Worm (Caenorhabditis elegans) whole organism, young adult: Measurements from ENCODE around the gene npr-2.

Source experiments
- F22D6.2 ChIP-seq: sonication (generic microtip); optimal IDR thresholded peaks from 2 replicates; lab custom pipeline; 2016; ENCODE audit warnings: mild to moderate bottlenecking, missing genetic modification characterization, missing compliant biosample characterization
- F23B12.7 ChIP-seq: sonication (generic microtip); optimal IDR thresholded peaks from 2 replicates; lab custom pipeline; 2017; ENCODE audit warnings: missing genetic modification characterization, mild to moderate bottlenecking, missing compliant biosample characterization, antibody characterized with exemption, moderate library complexity; ENCODE audit not compliant: insufficient read depth
- F37B4.10 ChIP-seq: fragments of 200-800 bp; sonication (Bioruptor generic); IDR thresholded peaks from 2 replicates; pipeline ENCODE4 v1.3.6; 2022; ENCODE audit warnings: missing genetic modification characterization, missing compliant biosample characterization
- K12H6.12 ChIP-seq: fragments of 200-800 bp; sonication (Bioruptor generic); optimal IDR thresholded peaks from 2 replicates; lab custom pipeline; 2018; ENCODE audit warnings: mild to moderate bottlenecking, missing genetic modification characterization, missing compliant biosample characterization
- ama-1 ChIP-seq, 3 experiments: fragments of 150-350 bp in 1 of 3; sonication (generic microtip) in 2 of 3; optimal IDR thresholded peaks; 2 replicates each; lab custom pipeline; 2014 to 2018; ENCODE audit warnings: missing biosample characterization in 2 of 3, missing genetic modification characterization in 2 of 3, missing genetic modification reagents in 2 of 3
- attf-3 ChIP-seq: fragments of 200-800 bp; sonication (Bioruptor generic); conservative IDR thresholded peaks from 2 replicates; pipeline ENCODE4 v1.3.6; 2022; ENCODE audit warnings: missing genetic modification reagents, missing genetic modification characterization, missing compliant biosample characterization
- dpl-1 ChIP-seq: fragments of 150-350 bp; optimal IDR thresholded peaks from 2 replicates; lab custom pipeline; 2014; ENCODE audit warnings: missing biosample characterization, missing genetic modification reagents, missing genetic modification characterization
- egrh-3 ChIP-seq: fragments of 200-800 bp; sonication (Bioruptor generic); IDR thresholded peaks from 2 replicates; pipeline ENCODE4 v1.3.6; 2022; ENCODE audit warnings: missing genetic modification reagents, missing genetic modification characterization, missing compliant biosample characterization
- mxl-1 ChIP-seq: sonication (generic microtip); optimal IDR thresholded peaks from 2 replicates; lab custom pipeline; 2016; ENCODE audit warnings: missing genetic modification characterization, missing compliant biosample characterization
- nfya-1 ChIP-seq: sonication (generic microtip); optimal IDR thresholded peaks from 2 replicates; lab custom pipeline; 2017; ENCODE audit warnings: antibody characterized with exemption, missing compliant biosample characterization, missing genetic modification characterization, borderline replicate concordance; ENCODE audit not compliant: insufficient read depth
- nhr-179 ChIP-seq: sonication (generic microtip); optimal IDR thresholded peaks from 2 replicates; lab custom pipeline; 2016; ENCODE audit warnings: mild to moderate bottlenecking, missing genetic modification characterization, missing compliant biosample characterization
- snpc-4 ChIP-seq, 5 experiments: fragments of 150-350 bp in 1 of 5; sonication (generic microtip) in 4 of 5; optimal IDR thresholded peaks; 2 replicates each; lab custom pipeline; 2014 to 2018; ENCODE audit warnings: missing genetic modification characterization in 5 of 5, missing biosample characterization in 3 of 5, antibody characterized with exemption in 2 of 5, mild to moderate bottlenecking in 2 of 5, missing compliant biosample characterization in 2 of 5, missing genotype in 2 of 5, moderate library complexity in 2 of 5, missing genetic modification reagents in 1 of 5
- unc-130 ChIP-seq: sonication (generic microtip); optimal IDR thresholded peaks from 2 replicates; lab custom pipeline; 2016; ENCODE audit warnings: missing genetic modification reagents, missing genetic modification characterization, missing compliant biosample characterization
- ztf-6 ChIP-seq: fragments of 200-800 bp; sonication (Bioruptor generic); IDR thresholded peaks from 2 replicates; pipeline ENCODE4 v1.3.6; 2022; ENCODE audit warnings: missing genetic modification reagents, missing genetic modification characterization, missing compliant biosample characterization

DNA sequence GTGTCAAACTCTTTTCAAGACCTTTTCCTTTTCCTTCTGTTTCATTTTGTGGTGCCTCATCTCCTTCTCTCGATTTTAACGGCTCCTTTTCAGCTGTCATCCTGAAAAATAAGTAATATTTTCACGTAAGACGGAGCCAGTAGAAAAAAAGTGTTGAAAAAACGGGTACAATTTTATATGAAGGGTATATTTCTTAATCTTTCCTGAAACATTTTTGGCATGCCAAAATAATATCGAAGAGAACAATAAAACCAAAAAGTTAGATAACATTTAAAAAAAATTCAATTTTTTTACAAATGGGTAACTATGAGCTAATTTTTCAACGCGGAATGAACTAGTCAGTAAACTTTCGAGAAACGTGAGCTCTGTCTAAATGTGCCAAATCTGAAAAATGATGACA, 21.7 kb upstream of the npr-2 start, which contains the start of gene aat-1:
- TF ChIP-seq snpc-4 (GFP tag; optimal IDR thresholded peaks at IDR 0.05; lab: Kevin White, UChicago) (no peak), snpc-4 (tag; optimal IDR thresholded peaks at IDR 0.05; lab: Kevin White, UChicago) (no peak), dpl-1 (no peak), ama-1 (optimal IDR thresholded peaks at IDR 0.05; lab: Kevin White, UChicago) (no peak), ama-1 (GFP tag; optimal IDR thresholded peaks at IDR 0.05; lab: Kevin White, UChicago) (no peak), F23B12.7 (tag; lab: Kevin White, UChicago) (no peak), nfya-1 (tag; lab: Kevin White, UChicago) (no peak), F37B4.10 (GFP tag; lab: Robert Waterston, UW) (no peak), K12H6.12 (tag; lab: Kevin White, UChicago) (no peak), nhr-179 (tag; lab: Kevin White, UChicago) (no peak), ztf-6 (GFP tag; lab: Robert Waterston, UW) (no peak), unc-130 (GFP tag; lab: Kevin White, UChicago) (no peak), attf-3 (GFP tag; lab: Robert Waterston, UW) (no peak), egrh-3 (no peak), mxl-1 (tag; lab: Kevin White, UChicago) (no peak), F22D6.2 (tag; lab: Kevin White, UChicago) (no peak)
